Worm (Caenorhabditis elegans) whole organism, young adult: ENCODE data around the gene nhr-205.

ENCODE experiments used
- B0019.2 ChIP-seq: fragments of 200-800 bp; sonication (Bioruptor generic); conservative IDR thresholded peaks from 2 replicates; pipeline ENCODE4 v1.3.6; 2022; ENCODE audit warnings: missing genetic modification reagents, missing genetic modification characterization, missing compliant biosample characterization
- nhr-27 ChIP-seq: fragments of 200-800 bp; sonication (Bioruptor generic); optimal IDR thresholded peaks from 2 replicates; lab custom pipeline; 2018; ENCODE audit warnings: mild to moderate bottlenecking, missing genetic modification characterization, moderate library complexity, missing compliant biosample characterization
- tbx-9 ChIP-seq: sonication (generic microtip); optimal IDR thresholded peaks from 2 replicates; lab custom pipeline; 2016; ENCODE audit warnings: borderline replicate concordance, missing genetic modification characterization, inconsistent platforms, missing compliant biosample characterization

- TF ChIP-seq tbx-9 (no peak), nhr-27 (tag; lab: Kevin White, UChicago) (no peak), B0019.2 (no peak)
Measured at ce11 chrV:10080905-10081304, 671 bp downstream of the nhr-205 start.
